Worm (Caenorhabditis elegans) whole organism, L2 larva: ENCODE measurements around the gene acr-7.

Experiments
- ama-1 ChIP-seq: fragments of 150-350 bp; optimal IDR thresholded peaks from 2 replicates; lab custom pipeline; 2018; ENCODE audit warnings: inconsistent platforms
- egl-27 ChIP-seq: sonication (generic microtip); optimal IDR thresholded peaks from 3 replicates; lab custom pipeline; 2017; ENCODE audit warnings: missing biosample characterization, missing genetic modification reagents, missing genetic modification characterization
- lsy-2 ChIP-seq, 2 experiments: fragments of 150-350 bp in 1 of 2; sonication (generic microtip) in 1 of 2; optimal IDR thresholded peaks; 2 replicates each; lab custom pipeline; 2014 to 2017; ENCODE audit warnings: missing biosample characterization in 2 of 2, missing genetic modification characterization in 2 of 2
- nhr-12 ChIP-seq: fragments of 150-350 bp; optimal IDR thresholded peaks from 2 replicates; lab custom pipeline; 2014; ENCODE audit warnings: missing biosample characterization, missing genetic modification characterization
- nhr-237 ChIP-seq: fragments of 150-350 bp; optimal IDR thresholded peaks from 2 replicates; lab custom pipeline; 2014; ENCODE audit warnings: missing biosample characterization, missing genetic modification characterization
- ztf-11 ChIP-seq: sonication (generic microtip); optimal IDR thresholded peaks from 2 replicates; lab custom pipeline; 2017; ENCODE audit warnings: missing biosample characterization, missing genetic modification characterization

DNA sequence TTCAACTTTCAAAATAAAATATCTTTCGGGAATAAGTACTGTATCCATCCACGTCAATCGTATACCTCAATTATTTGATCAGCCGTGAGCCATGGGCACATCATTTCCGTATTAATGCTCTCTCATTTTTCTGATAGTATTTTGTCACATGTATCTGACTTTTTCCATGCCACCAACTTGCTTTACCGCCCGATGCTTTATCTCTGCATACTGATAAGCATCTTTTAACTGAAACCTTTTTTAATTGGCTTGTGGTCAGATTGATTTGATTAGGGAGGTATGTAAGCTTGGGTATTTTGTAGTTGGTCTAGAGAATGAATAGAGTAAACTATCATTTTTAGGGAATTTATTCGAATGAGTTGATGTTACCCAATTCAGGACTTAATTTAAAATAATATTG lies 39.7 kb upstream of the acr-7 start:
- no peak for TF ChIP-seq egl-27
- TF ChIP-seq ztf-11 (tag; lab: Kevin White, UChicago), result no peak
- TF ChIP-seq ama-1 (lab: Kevin White, UChicago), result no peak
- no peak for TF ChIP-seq nhr-12
- no peak for TF ChIP-seq lsy-2 (tag; optimal IDR thresholded peaks at IDR 0.05; lab: Kevin White, UChicago)
- TF ChIP-seq nhr-237, result no peak
